Fruit fly (Drosophila melanogaster): ENCODE data around the gene CG43816.

CG43816 gene

dm6 chr2L:16004025-16004424 lies at the start of gene CG43816, which contains the start of gene CG13245:
Gene CG43816, plus strand, starts transcription at chr2L:16004325.
Gene CG13245, plus strand, starts transcription at chr2L:16004325.
- TF ChIP-seq insv (optimal IDR thresholded peaks at IDR 0.05) (no peak), Myc (optimal IDR thresholded peaks at IDR 0.05) (no peak), h (optimal IDR thresholded peaks at IDR 0.05) (no peak), Sin3A (optimal IDR thresholded peaks at IDR 0.05) (no peak), psq (optimal IDR thresholded peaks at IDR 0.05) (no peak), ttk (optimal IDR thresholded peaks at IDR 0.05) (no peak)

dm6 chr2L:15957558-15957957 lies 46.6 kb upstream of the CG43816 start, which contains the start of gene CG18063:
Gene CG18063, plus strand, starts transcription at chr2L:15957858.
- TF ChIP-seq h (optimal IDR thresholded peaks at IDR 0.05) (no peak), insv (optimal IDR thresholded peaks at IDR 0.05) (no peak), Myc (optimal IDR thresholded peaks at IDR 0.05) (no peak), Sin3A (optimal IDR thresholded peaks at IDR 0.05) (no peak), psq (optimal IDR thresholded peaks at IDR 0.05) (no peak), ttk (optimal IDR thresholded peaks at IDR 0.05) (no peak)

dm6 chr2L:15962335-15962734 lies 41.8 kb upstream of the CG43816 start, which contains the start of gene beat-Ib:
Gene beat-Ib, minus strand, starts transcription at chr2L:15962435.
- no peak for TF ChIP-seq insv (optimal IDR thresholded peaks at IDR 0.05)
- TF ChIP-seq ttk (optimal IDR thresholded peaks at IDR 0.05): no peak
- TF ChIP-seq Myc (optimal IDR thresholded peaks at IDR 0.05): no peak
- TF ChIP-seq h (optimal IDR thresholded peaks at IDR 0.05): no peak
- no peak for TF ChIP-seq Sin3A (optimal IDR thresholded peaks at IDR 0.05)
- TF ChIP-seq psq (optimal IDR thresholded peaks at IDR 0.05): no peak

DNA sequence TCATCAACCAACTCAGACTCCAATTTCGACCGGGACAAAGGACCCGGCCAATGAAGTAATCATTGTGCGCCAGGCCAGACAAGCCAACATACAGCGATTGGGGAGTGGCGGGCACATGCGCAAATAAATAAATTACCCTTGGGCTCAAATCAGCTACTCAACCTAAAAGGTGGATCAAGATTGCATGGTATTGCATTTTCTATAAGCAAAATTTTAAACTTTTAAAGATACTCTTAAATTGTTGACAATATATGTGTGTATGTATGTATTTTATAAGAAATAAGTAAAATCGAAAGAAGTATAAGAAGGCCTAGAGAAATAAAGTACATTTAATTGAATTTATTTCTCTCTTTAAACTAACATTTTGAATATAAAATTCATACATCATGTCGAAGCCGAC lies 24.9 kb upstream of the CG43816 start, which contains the start of gene CG10839:
Gene CG10839, plus strand, starts transcription at position 301 of the 400 bp plus-strand sequence.
- TF ChIP-seq psq (optimal IDR thresholded peaks at IDR 0.05) (no peak), ttk (optimal IDR thresholded peaks at IDR 0.05) (no peak), Sin3A (optimal IDR thresholded peaks at IDR 0.05) (no peak), insv (optimal IDR thresholded peaks at IDR 0.05) (no peak), h (optimal IDR thresholded peaks at IDR 0.05) (no peak), Myc (optimal IDR thresholded peaks at IDR 0.05) (no peak)

dm6 chr2L:16000199-16000598 lies 3.9 kb upstream of the CG43816 start, which contains the start of gene beat-Ic:
Gene beat-Ic, plus strand, starts transcription at chr2L:16000291.
- TF ChIP-seq Myc (optimal IDR thresholded peaks at IDR 0.05): no peak

dm6 chr2L:16003541-16003940 lies 584 bp upstream of the CG43816 start, which contains the start of gene CG34167:
Gene CG34167, minus strand, starts transcription at chr2L:16003641.
- TF ChIP-seq h (optimal IDR thresholded peaks at IDR 0.05) (no peak), Sin3A (optimal IDR thresholded peaks at IDR 0.05) (no peak), ttk (optimal IDR thresholded peaks at IDR 0.05) (no peak), insv (optimal IDR thresholded peaks at IDR 0.05) (no peak), psq (optimal IDR thresholded peaks at IDR 0.05) (no peak)

dm6 chr2L:16006179-16006578 lies 2.1 kb downstream of the CG43816 start, which contains the start of gene CG31820:
Gene CG31820, minus strand, starts transcription at chr2L:16006279.
- TF ChIP-seq psq (optimal IDR thresholded peaks at IDR 0.05) (no peak), insv (optimal IDR thresholded peaks at IDR 0.05) (no peak), h (optimal IDR thresholded peaks at IDR 0.05) (no peak), Sin3A (optimal IDR thresholded peaks at IDR 0.05) (no peak), ttk (optimal IDR thresholded peaks at IDR 0.05) (no peak), Myc (optimal IDR thresholded peaks at IDR 0.05) (no peak)

DNA sequence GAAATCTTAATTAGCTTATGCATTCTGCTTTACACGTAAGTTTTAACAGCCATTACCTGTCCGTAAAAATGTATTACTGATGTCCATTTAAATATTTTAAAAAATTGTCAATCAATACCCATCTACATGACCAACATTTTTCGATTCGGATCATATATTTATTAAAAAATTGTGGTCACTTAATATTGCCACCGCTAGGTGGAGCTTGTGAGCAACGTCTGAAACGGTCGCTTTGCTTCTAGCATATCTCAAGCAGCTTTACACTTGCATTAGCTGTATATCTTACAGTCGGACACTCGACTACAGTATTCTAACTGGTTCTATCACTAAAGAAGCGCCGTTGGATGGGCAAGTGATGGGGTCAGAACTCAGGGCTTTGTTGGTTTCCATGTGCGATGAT lies 22.6 kb downstream of the CG43816 start:
- TF ChIP-seq Myc (optimal IDR thresholded peaks at IDR 0.05): no peak
- TF ChIP-seq h (optimal IDR thresholded peaks at IDR 0.05): no peak
- TF ChIP-seq psq (optimal IDR thresholded peaks at IDR 0.05): no peak

DNA sequence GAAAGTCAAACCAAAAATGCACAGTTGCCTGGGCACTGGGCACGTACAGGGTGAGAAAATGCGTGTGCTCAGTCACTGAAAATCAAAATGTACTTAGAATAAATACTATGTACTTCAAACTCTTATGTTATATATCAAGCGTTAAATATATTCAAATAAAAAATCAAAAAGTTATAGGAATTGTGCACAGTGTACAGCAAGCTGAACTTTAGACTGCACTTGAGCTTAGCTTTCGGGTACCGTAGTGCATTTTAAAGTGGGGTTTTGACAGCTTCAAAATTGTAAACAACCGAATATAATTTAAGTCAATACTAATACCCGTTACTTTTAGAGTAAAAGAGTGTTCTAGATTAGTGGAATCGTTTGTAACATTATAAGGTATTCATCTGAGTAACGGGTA lies 36.1 kb downstream of the CG43816 start:
- TF ChIP-seq ttk (optimal IDR thresholded peaks at IDR 0.05) (no peak), h (optimal IDR thresholded peaks at IDR 0.05) (no peak), insv (optimal IDR thresholded peaks at IDR 0.05) (no peak), psq (optimal IDR thresholded peaks at IDR 0.05) (no peak), Sin3A (optimal IDR thresholded peaks at IDR 0.05) (no peak), Myc (optimal IDR thresholded peaks at IDR 0.05) (no peak)

dm6 chr2L:16041727-16042126 lies 37.6 kb downstream of the CG43816 start, which contains the start of the genes BicC and CG45084:
Gene BicC, plus strand, starts transcription at chr2L:16042047.
Gene CG45084, plus strand, starts transcription at chr2L:16042047.
- TF ChIP-seq h (optimal IDR thresholded peaks at IDR 0.05): no peak
- no peak for TF ChIP-seq ttk (optimal IDR thresholded peaks at IDR 0.05)
- TF ChIP-seq psq (optimal IDR thresholded peaks at IDR 0.05): no peak
- no peak for TF ChIP-seq Myc (optimal IDR thresholded peaks at IDR 0.05)
- no peak for TF ChIP-seq Sin3A (optimal IDR thresholded peaks at IDR 0.05)
- no peak for TF ChIP-seq insv (optimal IDR thresholded peaks at IDR 0.05)

DNA sequence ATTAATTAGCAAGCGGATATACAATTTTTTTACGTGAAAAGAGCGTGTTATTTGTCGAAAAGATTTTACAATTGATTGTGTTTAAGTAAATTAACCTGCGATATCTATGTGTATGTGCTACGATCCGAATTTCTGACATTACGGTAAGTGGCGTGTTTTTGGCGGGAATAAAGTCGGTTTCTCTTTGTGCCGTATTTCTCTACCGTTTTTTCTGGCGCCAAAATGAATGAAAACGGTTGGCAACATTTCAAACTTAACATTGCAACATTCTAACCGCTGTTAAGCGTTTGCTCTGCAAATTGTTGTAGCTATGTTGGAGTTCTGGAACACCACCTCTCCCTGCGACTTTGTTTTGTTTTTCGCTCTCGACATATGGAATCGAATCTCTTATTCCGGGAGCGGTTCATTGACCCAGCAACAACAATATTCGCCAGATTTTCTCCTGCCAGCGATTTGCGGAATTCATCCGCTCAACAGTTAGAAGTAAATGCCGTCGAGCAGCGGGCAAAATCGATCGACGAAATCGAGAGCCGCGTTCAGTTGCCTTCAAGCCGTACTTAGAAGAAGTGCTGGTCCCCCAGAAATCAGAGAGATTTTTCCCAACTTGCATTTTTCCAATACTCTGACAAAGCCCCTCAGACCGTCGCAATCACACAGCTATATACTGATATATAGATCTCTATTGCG lies 38.4 kb downstream of the CG43816 start:
- TF ChIP-seq ttk (optimal IDR thresholded peaks at IDR 0.05): no peak
- no peak for TF ChIP-seq Myc (optimal IDR thresholded peaks at IDR 0.05)
- no peak for TF ChIP-seq Sin3A (optimal IDR thresholded peaks at IDR 0.05)
- no peak for TF ChIP-seq h (optimal IDR thresholded peaks at IDR 0.05)
- no peak for TF ChIP-seq psq (optimal IDR thresholded peaks at IDR 0.05)
- no peak for TF ChIP-seq insv (optimal IDR thresholded peaks at IDR 0.05)

dm6 chr2L:16049647-16050046 lies 45.5 kb downstream of the CG43816 start, which contains the start of gene beat-Ia:
Gene beat-Ia, plus strand, starts transcription at chr2L:16049965.
- no peak for TF ChIP-seq ttk (optimal IDR thresholded peaks at IDR 0.05)
- no peak for TF ChIP-seq h (optimal IDR thresholded peaks at IDR 0.05)
- no peak for TF ChIP-seq Sin3A (optimal IDR thresholded peaks at IDR 0.05)
- TF ChIP-seq Myc (optimal IDR thresholded peaks at IDR 0.05): no peak
- no peak for TF ChIP-seq psq (optimal IDR thresholded peaks at IDR 0.05)
- no peak for TF ChIP-seq insv (optimal IDR thresholded peaks at IDR 0.05)

All from Kc167 (cell line).